Fruit fly (Drosophila melanogaster) whole organism, embryonic: Measurements from ENCODE around the gene alpha4GT2.

Experiments used
- Bteb2 ChIP-seq: fragments of 200-800 bp; sonication (Bioruptor generic); optimal IDR thresholded peaks from 2 replicates; lab custom pipeline; 2016; ENCODE audit warnings: missing biosample characterization, missing genetic modification characterization
- CG10147 ChIP-seq: fragments of 200-800 bp; sonication (Bioruptor generic); optimal IDR thresholded peaks from 2 replicates; lab custom pipeline; 2019; ENCODE audit warnings: missing biosample characterization, mild to moderate bottlenecking, missing genetic modification characterization, moderate library complexity
- CG10267 ChIP-seq: fragments of 200-800 bp; sonication (Bioruptor generic); optimal IDR thresholded peaks from 2 replicates; lab custom pipeline; 2018; ENCODE audit warnings: missing biosample characterization, mild to moderate bottlenecking, missing genetic modification characterization, moderate library complexity
- CG12769 ChIP-seq: fragments of 200-800 bp; sonication (Bioruptor generic); optimal IDR thresholded peaks from 2 replicates; lab custom pipeline; 2019; ENCODE audit warnings: missing biosample characterization, mild to moderate bottlenecking, missing genetic modification characterization, moderate library complexity
- CG14050 ChIP-seq: fragments of 200-800 bp; sonication (Bioruptor generic); IDR thresholded peaks from 3 replicates; pipeline ENCODE4 v1.3.6; 2022; ENCODE audit warnings: missing biosample characterization, missing genetic modification characterization
- CG14965 ChIP-seq: fragments of 200-800 bp; sonication (Bioruptor generic); optimal IDR thresholded peaks from 2 replicates; lab custom pipeline; 2016; ENCODE audit warnings: missing biosample characterization, missing genetic modification characterization, borderline replicate concordance
- CG15601 ChIP-seq: fragments of 200-800 bp; sonication (Bioruptor generic); optimal IDR thresholded peaks from 3 replicates; lab custom pipeline; 2019; ENCODE audit warnings: missing biosample characterization, mild to moderate bottlenecking, missing genetic modification characterization, moderate library complexity
- CG1647 ChIP-seq: fragments of 200-800 bp; sonication (Bioruptor generic); optimal IDR thresholded peaks from 3 replicates; lab custom pipeline; 2016; ENCODE audit warnings: missing biosample characterization, missing genetic modification characterization
- CG16863 ChIP-seq: fragments of 200-800 bp; sonication (Bioruptor generic); optimal IDR thresholded peaks from 3 replicates; lab custom pipeline; 2016; ENCODE audit warnings: missing biosample characterization, missing genetic modification characterization
- CG17802 ChIP-seq: fragments of 200-800 bp; sonication (Bioruptor generic); optimal IDR thresholded peaks from 2 replicates; lab custom pipeline; 2018; ENCODE audit warnings: missing biosample characterization, mild to moderate bottlenecking, missing genetic modification characterization, moderate library complexity
- CG30020 ChIP-seq: fragments of 200-800 bp; optimal IDR thresholded peaks from 2 replicates; lab custom pipeline; 2019; ENCODE audit warnings: missing biosample characterization, mild to moderate bottlenecking, missing genetic modification characterization, moderate library complexity
- CG32532 ChIP-seq: fragments of 200-800 bp; sonication (Bioruptor generic); IDR thresholded peaks from 2 replicates; pipeline ENCODE4 v1.3.6; 2022; ENCODE audit warnings: missing biosample characterization, missing genetic modification characterization
- CG32767 ChIP-seq: fragments of 200-800 bp; sonication (Bioruptor generic); IDR thresholded peaks from 2 replicates; pipeline ENCODE4 v1.3.6; 2022; ENCODE audit warnings: missing biosample characterization, missing genetic modification characterization
- CG34376 ChIP-seq: fragments of 200-800 bp; sonication (Bioruptor generic); optimal IDR thresholded peaks from 2 replicates; lab custom pipeline; 2018; ENCODE audit warnings: missing biosample characterization, mild to moderate bottlenecking, missing genetic modification characterization
- CG4820 ChIP-seq: fragments of 200-800 bp; sonication (Bioruptor generic); optimal IDR thresholded peaks from 3 replicates; lab custom pipeline; 2016; ENCODE audit warnings: missing biosample characterization, missing genetic modification characterization
- CG5245 ChIP-seq: fragments of 200-800 bp; sonication (Bioruptor generic); optimal IDR thresholded peaks from 3 replicates; lab custom pipeline; 2016; ENCODE audit warnings: missing biosample characterization, missing genetic modification characterization
- CG5953 ChIP-seq: fragments of 200-800 bp; sonication (Bioruptor generic); IDR thresholded peaks from 2 replicates; pipeline ENCODE4 v1.3.6; 2022; ENCODE audit warnings: missing biosample characterization, missing genetic modification characterization
- CG6272 ChIP-seq: fragments of 200-800 bp; sonication (Bioruptor generic); IDR thresholded peaks from 2 replicates; pipeline ENCODE4 v1.3.6; 2022; ENCODE audit warnings: missing biosample characterization, missing genetic modification characterization
- CG6689 ChIP-seq: fragments of 200-800 bp; sonication (Bioruptor generic); IDR thresholded peaks from 2 replicates; pipeline ENCODE4 v1.3.6; 2022; ENCODE audit warnings: missing biosample characterization, missing genetic modification characterization
- CG6813 ChIP-seq: fragments of 200-800 bp; sonication (Bioruptor generic); optimal IDR thresholded peaks from 2 replicates; lab custom pipeline; 2017; ENCODE audit warnings: missing biosample characterization, missing genetic modification characterization, mild to moderate bottlenecking, moderate library complexity, missing genetic modification reagents
- CG7271 ChIP-seq: fragments of 200-800 bp; sonication (Bioruptor generic); optimal IDR thresholded peaks from 2 replicates; lab custom pipeline; 2018; ENCODE audit warnings: missing biosample characterization, mild to moderate bottlenecking, missing genetic modification characterization, moderate library complexity
- CG8359 ChIP-seq: fragments of 200-800 bp; sonication (Bioruptor generic); optimal IDR thresholded peaks from 2 replicates; lab custom pipeline; 2017; ENCODE audit warnings: missing biosample characterization, mild to moderate bottlenecking, missing genetic modification characterization, borderline replicate concordance
- CG8478 ChIP-seq: fragments of >200 bp; optimal IDR thresholded peaks from 2 replicates; lab custom pipeline; 2018
- CTCF ChIP-seq: fragments of 200-800 bp; sonication (Bioruptor generic); optimal IDR thresholded peaks from 2 replicates; lab custom pipeline; 2017; ENCODE audit warnings: missing biosample characterization, mild to moderate bottlenecking, missing genetic modification characterization, moderate library complexity
- Chrac-16 ChIP-seq: fragments of 200-800 bp; sonication (Bioruptor generic); optimal IDR thresholded peaks from 3 replicates; lab custom pipeline; 2016; ENCODE audit warnings: missing biosample characterization, missing genetic modification characterization
- Dll ChIP-seq: fragments of 200-800 bp; sonication (Bioruptor generic); IDR thresholded peaks from 4 replicates; pipeline ENCODE4 v1.3.6; 2022; ENCODE audit warnings: missing biosample characterization, missing genetic modification characterization; ENCODE audit not compliant: partially characterized antibody
- E2f1 ChIP-seq: fragments of 200-800 bp; sonication (Bioruptor generic); IDR thresholded peaks from 2 replicates; pipeline ENCODE4 v1.3.6; 2022; ENCODE audit warnings: missing biosample characterization, missing genetic modification characterization
- GATAe ChIP-seq: fragments of 200-800 bp; sonication (Bioruptor generic); conservative IDR thresholded peaks from 2 replicates; pipeline ENCODE4 v1.3.6; 2022; ENCODE audit warnings: missing biosample characterization, missing genetic modification characterization
- H2.0 ChIP-seq: fragments of 200-800 bp; sonication (Bioruptor generic); IDR thresholded peaks from 2 replicates; pipeline ENCODE4 v1.3.6; 2022; ENCODE audit warnings: missing biosample characterization, missing genetic modification characterization
- HHEX ChIP-seq: fragments of 200-800 bp; sonication (Bioruptor generic); optimal IDR thresholded peaks from 3 replicates; lab custom pipeline; 2017; ENCODE audit warnings: missing biosample characterization, mild to moderate bottlenecking, missing genetic modification characterization, missing genetic modification reagents
- Hey ChIP-seq: fragments of 200-800 bp; sonication (Bioruptor generic); optimal IDR thresholded peaks from 3 replicates; lab custom pipeline; 2018; ENCODE audit warnings: missing biosample characterization, mild to moderate bottlenecking, missing genetic modification characterization
- Hr39 ChIP-seq: fragments of >200 bp; optimal IDR thresholded peaks from 2 replicates; lab custom pipeline; 2017
- Med ChIP-seq: fragments of 200-800 bp; sonication (Bioruptor generic); peaks from one replicate; lab custom pipeline; 2016; ENCODE audit warnings: missing biosample characterization, missing genetic modification characterization, mild to moderate bottlenecking, inconsistent platforms, moderate library complexity
- NC2β ChIP-seq: fragments of 200-800 bp; sonication (Bioruptor generic); optimal IDR thresholded peaks from 2 replicates; lab custom pipeline; 2016; ENCODE audit warnings: missing biosample characterization, missing genetic modification characterization
- Neu2 ChIP-seq: fragments of 200-800 bp; sonication (Bioruptor generic); optimal IDR thresholded peaks from 3 replicates; lab custom pipeline; 2016; ENCODE audit warnings: missing biosample characterization, missing genetic modification characterization, borderline replicate concordance
- Spps ChIP-seq: fragments of 200-800 bp; sonication (Bioruptor generic); optimal IDR thresholded peaks from 2 replicates; lab custom pipeline; 2018; ENCODE audit warnings: missing biosample characterization, mild to moderate bottlenecking, missing genetic modification characterization
- Stat92E ChIP-seq, 3 experiments: fragments of >200 bp in 2 of 3; fragments of 200-800 bp in 1 of 3; sonication (Bioruptor generic) in 1 of 3; optimal IDR thresholded peaks; 2 replicates each; lab custom pipeline; 2017 to 2019; ENCODE audit warnings: missing biosample characterization in 3 of 3, missing genetic modification characterization in 3 of 3, mild to moderate bottlenecking in 1 of 3, moderate library complexity in 1 of 3
- al ChIP-seq: fragments of 200-800 bp; sonication (Bioruptor generic); IDR thresholded peaks from 2 replicates; pipeline ENCODE4 v1.3.6; 2022; ENCODE audit warnings: missing biosample characterization, missing genetic modification characterization
- ash1 ChIP-seq: fragments of 200-800 bp; sonication (Bioruptor generic); optimal IDR thresholded peaks from 2 replicates; lab custom pipeline; 2018; ENCODE audit warnings: missing biosample characterization, mild to moderate bottlenecking, missing genetic modification characterization
- disco-r ChIP-seq: fragments of 200-800 bp; sonication (Bioruptor generic); optimal IDR thresholded peaks from 2 replicates; lab custom pipeline; 2016; ENCODE audit warnings: missing biosample characterization, missing genetic modification characterization
- gcm2 ChIP-seq: fragments of 200-800 bp; sonication (Bioruptor generic); optimal IDR thresholded peaks from 2 replicates; lab custom pipeline; 2016; ENCODE audit warnings: missing biosample characterization, missing genetic modification characterization
- ham ChIP-seq: fragments of 200-800 bp; sonication (Bioruptor generic); IDR thresholded peaks from 2 replicates; pipeline ENCODE4 v1.3.6; 2022; ENCODE audit warnings: missing biosample characterization, missing genetic modification characterization
- ind ChIP-seq: fragments of 200-800 bp; sonication (Bioruptor generic); optimal IDR thresholded peaks from 3 replicates; lab custom pipeline; 2016; ENCODE audit warnings: missing biosample characterization, missing genetic modification characterization
- kah ChIP-seq: fragments of 200-800 bp; sonication (Bioruptor generic); optimal IDR thresholded peaks from 2 replicates; lab custom pipeline; 2018; ENCODE audit warnings: missing biosample characterization, mild to moderate bottlenecking, missing genetic modification characterization
- mirr ChIP-seq: fragments of 200-800 bp; sonication (Bioruptor generic); optimal IDR thresholded peaks from 3 replicates; lab custom pipeline; 2018; ENCODE audit warnings: missing biosample characterization, mild to moderate bottlenecking, missing genetic modification characterization
- pum ChIP-seq: fragments of 200-800 bp; sonication (Bioruptor generic); optimal IDR thresholded peaks from 2 replicates; lab custom pipeline; 2016; ENCODE audit warnings: missing biosample characterization, missing genetic modification characterization
- rib ChIP-seq: fragments of 200-800 bp; sonication (Bioruptor generic); IDR thresholded peaks from 2 replicates; pipeline ENCODE4 v1.3.6; 2022; ENCODE audit warnings: missing biosample characterization, missing genetic modification characterization
- salm ChIP-seq: fragments of 200-800 bp; sonication (Bioruptor generic); optimal IDR thresholded peaks from 2 replicates; lab custom pipeline; 2018; ENCODE audit warnings: missing biosample characterization, mild to moderate bottlenecking, missing genetic modification characterization
- usp ChIP-seq: fragments of >200 bp; optimal IDR thresholded peaks from 2 replicates; lab custom pipeline; 2017; ENCODE audit warnings: missing biosample characterization, missing genetic modification characterization
- vnd ChIP-seq: fragments of 200-800 bp; sonication (Bioruptor generic); IDR thresholded peaks from 3 replicates; pipeline ENCODE4 v1.3.6; 2022; ENCODE audit warnings: missing biosample characterization, missing genetic modification characterization; ENCODE audit not compliant: partially characterized antibody
- wek ChIP-seq: fragments of 200-800 bp; sonication (Bioruptor generic); optimal IDR thresholded peaks from 3 replicates; lab custom pipeline; 2018; ENCODE audit warnings: missing biosample characterization, mild to moderate bottlenecking, missing genetic modification characterization, moderate library complexity

Gene alpha4GT2

DNA sequence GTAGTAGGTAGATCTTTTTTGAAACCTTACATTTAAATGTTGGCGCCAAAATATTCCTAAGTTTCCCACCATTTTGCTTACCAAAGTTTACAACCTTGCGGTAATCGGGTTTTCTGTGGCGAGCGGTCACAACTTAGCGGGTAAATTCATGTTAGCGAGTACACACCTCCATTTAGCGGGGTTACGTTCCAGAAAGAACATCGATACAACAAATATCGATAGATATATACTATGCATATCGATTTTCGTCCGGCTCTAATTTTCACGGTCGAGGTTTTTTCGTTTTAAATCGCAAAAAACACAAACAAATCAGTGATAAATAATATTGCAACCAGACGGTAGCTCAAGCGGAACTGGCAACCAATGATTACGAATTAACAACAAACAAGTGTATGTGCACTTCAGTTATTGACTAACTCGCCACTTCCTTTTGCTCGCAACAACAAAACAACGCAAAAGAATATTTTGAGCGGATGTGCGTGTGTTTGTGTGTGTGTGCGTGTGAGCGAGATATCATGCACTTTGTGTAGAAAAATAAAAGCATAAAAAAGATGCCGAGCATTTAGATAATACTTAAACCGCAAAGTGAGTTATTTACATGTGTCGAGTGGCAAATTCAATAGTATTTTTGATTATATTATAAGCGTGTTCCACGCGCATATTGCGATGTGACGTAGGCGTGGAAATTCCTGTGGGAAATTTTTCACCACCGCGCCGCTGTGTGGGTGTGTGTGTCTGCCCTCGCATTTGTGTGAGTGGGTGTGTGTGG lies 56.5 kb downstream of the alpha4GT2 start, which contains the start of gene Lnk (continued):
- peak; percentile 2 for TF ChIP-seq CG1647
- TF ChIP-seq ash1 (GFP tag; lab: Kevin White, UChicago): no peak
- TF ChIP-seq al (GFP tag; lab: Robert Waterston, UW): no peak
- TF ChIP-seq CG5245 (GFP tag; lab: Kevin White, UChicago): no peak
- peak; percentile 9 for TF ChIP-seq CG7271
- no peak for TF ChIP-seq CG10147
- TF ChIP-seq pum: no peak
- no peak for TF ChIP-seq Spps (tag; lab: Kevin White, UChicago)
- TF ChIP-seq CG6272 (GFP tag; lab: Robert Waterston, UW): no peak
- TF ChIP-seq kah (GFP tag; lab: Kevin White, UChicago): no peak
- peak; percentile 71 for TF ChIP-seq CG34376
- peak; percentile 84 for TF ChIP-seq Dll (GFP tag; lab: Robert Waterston, UW)
- no peak for TF ChIP-seq Hey (tag; lab: Kevin White, UChicago)
- TF ChIP-seq vnd (GFP tag; lab: Robert Waterston, UW): peak; percentile 78
- no peak for TF ChIP-seq Hr39 (lab: Kevin White, UChicago)
- no peak for TF ChIP-seq HHEX (GFP tag; lab: Kevin White, UChicago)
- TF ChIP-seq CG32767 (GFP tag; lab: Robert Waterston, UW): no peak
- TF ChIP-seq disco-r (GFP tag; lab: Kevin White, UChicago): no peak
- no peak; the same call in 1 of the 2 replicates for TF ChIP-seq H2.0 (GFP tag; lab: Robert Waterston, UW)
- no peak for TF ChIP-seq Bteb2 (GFP tag; lab: Kevin White, UChicago)
- no peak for TF ChIP-seq Neu2
- TF ChIP-seq rib (GFP tag; lab: Robert Waterston, UW): no peak; the same call in 1 of the 2 replicates
- TF ChIP-seq salm: no peak
- no peak for TF ChIP-seq CG17802 (tag; lab: Kevin White, UChicago)
- peak; percentile 23 for TF ChIP-seq mirr (GFP tag; lab: Kevin White, UChicago)
- TF ChIP-seq usp (GFP tag; lab: Kevin White, UChicago): no peak
- no peak for TF ChIP-seq Chrac-16 (GFP tag; lab: Kevin White, UChicago)
- peak; percentile 4 for TF ChIP-seq wek (GFP tag; lab: Kevin White, UChicago)
- TF ChIP-seq ham: no peak
- TF ChIP-seq CG8478 (lab: Kevin White, UChicago): peak; percentile 48
- no peak for TF ChIP-seq GATAe (GFP tag; lab: Robert Waterston, UW)
- no peak for TF ChIP-seq ind (GFP tag; lab: Kevin White, UChicago)
- no peak for TF ChIP-seq gcm2 (GFP tag; lab: Kevin White, UChicago)
- TF ChIP-seq CG30020 (tag; lab: Kevin White, UChicago): peak; percentile 12
- TF ChIP-seq CG15601 (tag; lab: Kevin White, UChicago): peak; percentile 33
- no peak for TF ChIP-seq CG5953 (GFP tag; lab: Robert Waterston, UW)
- TF ChIP-seq CTCF (GFP tag; lab: Kevin White, UChicago): peak; percentile 88
- TF ChIP-seq NC2β (GFP tag; lab: Kevin White, UChicago): peak; percentile 35
- TF ChIP-seq CG16863 (GFP tag; lab: Kevin White, UChicago): no peak
- TF ChIP-seq CG32532 (GFP tag; lab: Robert Waterston, UW): no peak
- no peak for TF ChIP-seq CG12769 (tag; lab: Kevin White, UChicago)
- no peak for TF ChIP-seq CG6689
- no peak for TF ChIP-seq E2f1 (GFP tag; lab: Robert Waterston, UW)
- no peak for TF ChIP-seq CG14965 (GFP tag; lab: Kevin White, UChicago)
- TF ChIP-seq CG4820 (GFP tag; lab: Kevin White, UChicago): no peak
- TF ChIP-seq CG6813 (GFP tag; lab: Kevin White, UChicago): no peak
- peak; percentile 49 for TF ChIP-seq CG10267 (tag; lab: Kevin White, UChicago)
- TF ChIP-seq Med (GFP tag; lab: Kevin White, UChicago): peak; percentile 57
- no peak for TF ChIP-seq CG8359 (GFP tag; lab: Kevin White, UChicago)
- TF ChIP-seq Stat92E (GFP tag; optimal IDR thresholded peaks at IDR 0.05; lab: Kevin White, UChicago): peak in 1 of 3 experiments; percentile 64
- TF ChIP-seq CG14050: no peak
